Worm (Caenorhabditis elegans) whole organism, L3 larva: ENCODE measurements around the gene K02C4.5.

ENCODE experiments used
- R02D3.7 ChIP-seq: fragments of 150-350 bp; optimal IDR thresholded peaks from 2 replicates; lab custom pipeline; 2014; ENCODE audit warnings: missing biosample characterization, missing genetic modification characterization
- aly-2 ChIP-seq: fragments of 150-350 bp; optimal IDR thresholded peaks from 2 replicates; lab custom pipeline; 2014; ENCODE audit warnings: missing biosample characterization, missing genetic modification characterization
- ama-1 ChIP-seq: fragments of 150-350 bp; optimal IDR thresholded peaks from 2 replicates; lab custom pipeline; 2018
- ceh-16 ChIP-seq: sonication (generic microtip); optimal IDR thresholded peaks from 2 replicates; lab custom pipeline; 2017; ENCODE audit warnings: missing biosample characterization, missing genetic modification characterization
- ceh-28 ChIP-seq: fragments of 150-350 bp; optimal IDR thresholded peaks from 2 replicates; lab custom pipeline; 2014; ENCODE audit warnings: missing biosample characterization, missing genetic modification reagents, missing genetic modification characterization
- ceh-82 ChIP-seq: fragments of 150-350 bp; optimal IDR thresholded peaks from 2 replicates; lab custom pipeline; 2014; ENCODE audit warnings: missing biosample characterization, missing genetic modification characterization
- egl-5 ChIP-seq: fragments of 150-350 bp; optimal IDR thresholded peaks from 2 replicates; lab custom pipeline; 2017; ENCODE audit warnings: missing biosample characterization, missing genetic modification reagents, missing genetic modification characterization, inconsistent platforms
- elt-2 ChIP-seq: sonication (generic microtip); optimal IDR thresholded peaks from 2 replicates; lab custom pipeline; 2016; ENCODE audit warnings: missing genetic modification reagents, mild to moderate bottlenecking, missing genetic modification characterization, missing compliant biosample characterization
- elt-3 ChIP-seq, 3 experiments: fragments of 150-350 bp in 1 of 3; sonication (generic microtip) in 2 of 3; optimal IDR thresholded peaks; 2 replicates in 2 of 3; 4 replicates in 1 of 3; lab custom pipeline; 2014 to 2017; ENCODE audit warnings: missing biosample characterization in 3 of 3, missing genetic modification characterization in 3 of 3
- fkh-2 ChIP-seq: fragments of 150-350 bp; optimal IDR thresholded peaks from 2 replicates; lab custom pipeline; 2014; ENCODE audit warnings: missing biosample characterization, missing genetic modification reagents, missing genetic modification characterization
- hmg-11 ChIP-seq: sonication (generic microtip); optimal IDR thresholded peaks from 2 replicates; lab custom pipeline; 2016; ENCODE audit warnings: missing genetic modification characterization, missing compliant biosample characterization
- jun-1 ChIP-seq: fragments of 150-350 bp; optimal IDR thresholded peaks from 2 replicates; lab custom pipeline; 2014; ENCODE audit warnings: missing biosample characterization, missing genetic modification reagents, missing genetic modification characterization
- lin-15B ChIP-seq: fragments of 150-350 bp; optimal IDR thresholded peaks from 2 replicates; lab custom pipeline; 2014; ENCODE audit warnings: missing biosample characterization, missing genetic modification characterization
- lin-39 ChIP-seq: fragments of 150-350 bp; optimal IDR thresholded peaks from 2 replicates; lab custom pipeline; 2018; ENCODE audit warnings: missing biosample characterization, missing genetic modification reagents, missing genetic modification characterization
- mdl-1 ChIP-seq: fragments of 150-350 bp; optimal IDR thresholded peaks from 2 replicates; lab custom pipeline; 2014; ENCODE audit warnings: missing biosample characterization, missing genetic modification characterization
- mml-1 ChIP-seq: fragments of 150-350 bp; sonication (generic microtip); optimal IDR thresholded peaks from 3 replicates; lab custom pipeline; 2014; ENCODE audit warnings: missing biosample characterization, missing genetic modification characterization
- nfya-1 ChIP-seq: sonication (generic microtip); optimal IDR thresholded peaks from 2 replicates; lab custom pipeline; 2017; ENCODE audit warnings: missing genetic modification characterization, mild to moderate bottlenecking, missing compliant biosample characterization, antibody characterized with exemption, moderate library complexity; ENCODE audit not compliant: insufficient read depth
- nhr-11 ChIP-seq: fragments of 150-350 bp; optimal IDR thresholded peaks from 2 replicates; lab custom pipeline; 2014; ENCODE audit warnings: missing biosample characterization, missing genetic modification characterization
- nhr-12 ChIP-seq: fragments of 150-350 bp; optimal IDR thresholded peaks from 2 replicates; lab custom pipeline; 2014; ENCODE audit warnings: missing biosample characterization, missing genetic modification characterization
- nhr-23 ChIP-seq: fragments of 150-350 bp; optimal IDR thresholded peaks from 2 replicates; lab custom pipeline; 2014; ENCODE audit warnings: missing biosample characterization, missing genetic modification reagents, missing genetic modification characterization
- nhr-25 ChIP-seq: sonication (generic microtip); optimal IDR thresholded peaks from 2 replicates; lab custom pipeline; 2017; ENCODE audit warnings: missing biosample characterization, missing genetic modification characterization
- nhr-28 ChIP-seq: fragments of 150-350 bp; optimal IDR thresholded peaks from 2 replicates; lab custom pipeline; 2014; ENCODE audit warnings: missing biosample characterization, missing genetic modification characterization
- nhr-43 ChIP-seq: sonication (generic microtip); optimal IDR thresholded peaks from 2 replicates; lab custom pipeline; 2016; ENCODE audit warnings: mild to moderate bottlenecking, missing genetic modification characterization, missing compliant biosample characterization; ENCODE audit not compliant: poor library complexity, severe bottlenecking
- nhr-67 ChIP-seq: fragments of 150-350 bp; optimal IDR thresholded peaks from 2 replicates; lab custom pipeline; 2014; ENCODE audit warnings: missing biosample characterization, missing genetic modification characterization
- nhr-76 ChIP-seq: fragments of 150-350 bp; sonication (generic microtip); optimal IDR thresholded peaks from 5 replicates; lab custom pipeline; 2014; ENCODE audit warnings: missing biosample characterization, missing genetic modification characterization
- nhr-77 ChIP-seq: fragments of 150-350 bp; optimal IDR thresholded peaks from 2 replicates; lab custom pipeline; 2014; ENCODE audit warnings: missing biosample characterization, missing genetic modification characterization
- pha-4 ChIP-seq: fragments of 150-350 bp; optimal IDR thresholded peaks from 2 replicates; lab custom pipeline; 2014; ENCODE audit warnings: missing biosample characterization, missing genetic modification reagents, missing genetic modification characterization
- sea-2 ChIP-seq: fragments of 150-350 bp; sonication (generic microtip); optimal IDR thresholded peaks from 4 replicates; lab custom pipeline; 2014; ENCODE audit warnings: missing biosample characterization, missing genetic modification reagents, missing genetic modification characterization
- snpc-4 ChIP-seq: fragments of 150-350 bp; optimal IDR thresholded peaks from 2 replicates; lab custom pipeline; 2014; ENCODE audit warnings: missing biosample characterization, missing genetic modification characterization
- tbx-2 ChIP-seq: sonication (generic microtip); optimal IDR thresholded peaks from 2 replicates; lab custom pipeline; 2016; ENCODE audit warnings: mild to moderate bottlenecking, missing genetic modification characterization, missing compliant biosample characterization
- unc-39 ChIP-seq: sonication (generic microtip); optimal IDR thresholded peaks from 4 replicates; lab custom pipeline; 2017; ENCODE audit warnings: missing biosample characterization, missing genetic modification characterization
- zag-1 ChIP-seq: fragments of 150-350 bp; optimal IDR thresholded peaks from 2 replicates; lab custom pipeline; 2014; ENCODE audit warnings: missing biosample characterization, missing genetic modification characterization
- ztf-11 ChIP-seq: fragments of 150-350 bp; optimal IDR thresholded peaks from 2 replicates; lab custom pipeline; 2014; ENCODE audit warnings: missing biosample characterization, missing genetic modification characterization

The K02C4.5 gene

DNA sequence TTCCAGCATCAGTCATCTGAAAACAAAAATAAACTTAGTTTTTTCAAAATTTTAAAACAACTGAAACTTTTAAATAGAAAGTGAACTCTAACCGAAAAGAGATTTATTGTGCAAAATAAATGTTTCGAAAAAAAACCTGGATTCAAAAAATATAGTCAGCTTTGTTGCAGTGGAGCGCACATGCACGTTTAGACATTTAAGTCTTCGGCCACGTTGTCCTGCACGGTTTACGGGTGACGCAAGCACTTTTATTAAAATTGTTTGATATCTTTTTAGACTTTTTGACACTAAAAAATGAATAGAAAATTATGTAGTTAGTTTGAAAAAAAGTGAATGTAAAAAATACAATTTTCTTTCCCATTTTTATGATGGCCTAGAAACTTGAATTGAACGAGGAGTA is 38.8 kb upstream of the K02C4.5 start, which contains the start of the genes ubh-4 and algn-6 (continued):
- no peak for TF ChIP-seq ceh-16 (tag; lab: Kevin White, UChicago)
- TF ChIP-seq lin-39 (tag; lab: Kevin White, UChicago): no peak
- no peak for TF ChIP-seq jun-1 (tag; lab: Kevin White, UChicago)

DNA sequence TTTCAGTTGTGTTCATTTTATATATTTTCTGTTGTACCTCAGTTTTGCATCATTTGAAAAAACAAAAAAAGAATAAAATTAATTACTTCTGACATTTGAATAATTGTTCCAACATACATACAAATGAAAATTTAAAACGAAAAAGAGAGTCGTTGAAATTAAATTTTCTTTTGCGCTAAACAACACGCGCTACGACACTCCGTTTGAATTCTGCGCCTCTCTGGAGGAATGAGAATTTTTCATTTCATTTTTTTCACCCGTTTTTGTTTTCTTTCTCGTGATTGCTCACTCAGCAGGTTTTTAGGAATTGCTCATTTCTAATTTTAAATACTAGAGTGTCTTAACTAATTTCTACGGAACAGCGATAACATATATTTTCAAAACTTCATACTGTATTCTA is 36.6 kb upstream of the K02C4.5 start:
- TF ChIP-seq sea-2 (GFP tag; lab: Kevin White, UChicago): no peak
- peak; percentile 53 for TF ChIP-seq nfya-1 (tag; lab: Kevin White, UChicago)
- peak; percentile 29 for TF ChIP-seq snpc-4 (tag; lab: Kevin White, UChicago)
- TF ChIP-seq nhr-12: no peak
- peak; percentile 28 for TF ChIP-seq nhr-23 (tag; lab: Kevin White, UChicago)
- peak; percentile 79 for TF ChIP-seq pha-4
- TF ChIP-seq egl-5: peak; percentile 26
- no peak for TF ChIP-seq unc-39 (tag; lab: Kevin White, UChicago)
- TF ChIP-seq lin-15B (tag; lab: Kevin White, UChicago): peak; percentile 84

DNA sequence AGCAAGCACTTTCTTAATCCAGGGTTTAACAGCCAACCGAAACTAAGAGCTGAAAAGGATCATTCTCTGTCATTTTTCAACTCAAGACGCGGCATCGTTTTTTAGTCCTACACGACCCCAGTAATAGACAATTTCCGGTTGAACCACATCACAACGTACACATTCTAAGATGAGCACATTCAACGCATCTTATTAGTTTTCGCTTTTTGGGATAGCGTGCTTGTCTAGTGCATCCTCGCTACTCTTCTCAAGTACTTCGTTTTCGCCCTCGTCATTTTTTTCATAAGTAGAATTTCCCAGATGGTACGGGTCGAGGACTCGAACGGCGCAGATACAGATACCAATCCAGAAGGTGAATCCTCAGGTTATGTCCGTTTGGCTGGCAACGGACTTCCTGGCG is 35.9 kb upstream of the K02C4.5 start, which contains the start of gene T05H10.1:
Gene T05H10.1 (plus strand): TSS at position 301 of the 400 bp plus-strand sequence.
- peak; percentile 36 for TF ChIP-seq lin-39 (tag; lab: Kevin White, UChicago)
- TF ChIP-seq zag-1 (tag; lab: Kevin White, UChicago): no peak
- TF ChIP-seq nhr-43 (tag; lab: Kevin White, UChicago): no peak
- no peak for TF ChIP-seq nhr-28 (tag; lab: Kevin White, UChicago)
- no peak for TF ChIP-seq nhr-67
- TF ChIP-seq nhr-23 (tag; lab: Kevin White, UChicago): no peak
- TF ChIP-seq ama-1 (lab: Kevin White, UChicago): no peak
- TF ChIP-seq nhr-25 (tag; lab: Kevin White, UChicago): no peak
- TF ChIP-seq hmg-11: no peak

DNA sequence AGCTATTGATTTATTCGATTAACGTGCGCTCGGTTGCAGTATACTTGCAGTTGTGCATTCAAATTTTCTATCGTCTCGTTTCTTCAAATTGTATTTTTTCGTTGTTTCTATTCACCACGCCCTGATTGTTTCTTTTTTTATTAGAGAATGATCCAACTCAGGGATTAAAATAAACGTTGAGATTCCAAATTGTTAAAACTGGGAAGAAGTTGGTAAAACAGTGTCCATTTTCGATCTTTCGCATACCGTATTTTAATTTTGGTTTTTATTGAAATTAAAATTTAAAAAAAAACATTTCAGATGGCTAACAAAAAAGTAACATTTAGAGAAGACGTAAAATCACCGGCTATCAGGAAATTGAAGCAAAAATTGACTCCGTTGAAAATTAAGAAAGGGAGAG is 31.0 kb upstream of the K02C4.5 start, which contains the start of gene apn-1:
Gene apn-1 (plus strand): TSS at position 301 of the 400 bp plus-strand sequence.
- TF ChIP-seq R02D3.7 (tag; lab: Kevin White, UChicago) (no peak), mdl-1 (no peak), nhr-77 (tag; lab: Kevin White, UChicago) (no peak), aly-2 (tag; lab: Kevin White, UChicago) (no peak), elt-3 (tag; optimal IDR thresholded peaks at IDR 0.05; lab: Kevin White, UChicago) (no peak), ceh-28 (tag; lab: Kevin White, UChicago) (no peak), elt-2 (no peak), nhr-76 (tag; lab: Kevin White, UChicago) (no peak), lin-39 (tag; lab: Kevin White, UChicago) (no peak), pha-4 (no peak), ztf-11 (tag; lab: Kevin White, UChicago) (no peak), nhr-12 (no peak), nhr-67 (no peak), mml-1 (tag; lab: Kevin White, UChicago) (no peak), nhr-11 (tag; lab: Kevin White, UChicago) (no peak), nhr-28 (tag; lab: Kevin White, UChicago) (no peak), tbx-2 (tag; lab: Kevin White, UChicago) (no peak), ceh-82 (tag; lab: Kevin White, UChicago) (no peak)

DNA sequence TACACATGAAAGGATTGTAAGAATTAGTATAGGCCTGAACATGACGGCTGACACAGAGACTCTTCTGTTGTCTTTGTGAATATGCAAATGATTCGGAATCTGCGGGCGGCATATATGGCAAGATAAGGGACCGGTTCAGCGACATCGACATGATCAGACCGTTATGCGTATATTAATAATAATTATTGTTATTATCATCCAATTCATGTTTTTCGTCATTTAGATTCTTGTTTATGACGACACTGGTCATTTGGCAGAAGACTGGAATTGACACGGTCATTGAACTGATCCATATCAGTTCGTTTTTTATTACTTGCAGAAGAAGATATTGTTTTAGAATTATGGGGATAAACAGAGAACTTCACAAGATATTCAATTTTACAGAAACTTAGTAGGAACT is 27.8 kb upstream of the K02C4.5 start, which contains the start of gene mtre-1:
Gene mtre-1 (minus strand): TSS at position 101 of the 400 bp plus-strand sequence.
- TF ChIP-seq ama-1 (lab: Kevin White, UChicago) (no peak), fkh-2 (tag; lab: Kevin White, UChicago) (no peak)

DNA sequence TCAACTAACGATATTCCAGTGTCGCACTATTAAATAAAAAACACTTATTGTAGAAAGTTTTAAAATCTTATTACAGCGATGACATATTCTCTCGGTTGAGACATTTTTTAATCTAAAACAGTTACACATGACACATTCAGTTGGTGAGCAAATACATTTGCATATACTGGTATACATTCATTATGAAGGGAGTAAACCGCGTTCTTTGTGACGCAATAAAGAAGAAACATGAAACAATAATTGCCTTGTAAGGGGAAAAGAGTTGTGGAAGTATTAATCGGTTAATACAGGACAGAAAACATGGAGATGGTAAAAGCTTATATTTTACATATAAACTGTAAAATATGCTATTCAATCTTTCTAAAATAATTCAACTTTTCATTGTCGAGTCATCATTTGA is 26.9 kb upstream of the K02C4.5 start:
- TF ChIP-seq mml-1 (tag; lab: Kevin White, UChicago) (no peak), mdl-1 (no peak)
- TF ChIP-seq, all 47 proteins: peak for 0
